Worm (Caenorhabditis elegans) whole organism, early embryonic: ENCODE data around the gene ncs-7.

Source experiments
- B0310.2 ChIP-seq: sonication (generic microtip); optimal IDR thresholded peaks from 2 replicates; lab custom pipeline; 2016; ENCODE audit warnings: mild to moderate bottlenecking, missing genetic modification characterization, missing compliant biosample characterization
- F13C5.2 ChIP-seq: sonication (generic microtip); optimal IDR thresholded peaks from 2 replicates; lab custom pipeline; 2017; ENCODE audit warnings: mild to moderate bottlenecking, missing genetic modification characterization, inconsistent platforms, missing compliant biosample characterization
- aly-1 ChIP-seq: sonication (generic microtip); optimal IDR thresholded peaks from 2 replicates; lab custom pipeline; 2016; ENCODE audit warnings: missing genetic modification characterization, missing compliant biosample characterization
- ama-1 ChIP-seq: fragments of 150-350 bp; optimal IDR thresholded peaks from 2 replicates; lab custom pipeline; 2014
- ceh-13 ChIP-seq: fragments of 200-800 bp; sonication (Bioruptor generic); optimal IDR thresholded peaks from 2 replicates; lab custom pipeline; 2018; ENCODE audit warnings: mild to moderate bottlenecking, missing genetic modification characterization, missing compliant biosample characterization
- ceh-36 ChIP-seq: sonication (generic microtip); optimal IDR thresholded peaks from 2 replicates; lab custom pipeline; 2016; ENCODE audit warnings: missing genetic modification characterization, inconsistent platforms, missing compliant biosample characterization
- ets-7 ChIP-seq: sonication (generic microtip); optimal IDR thresholded peaks from 2 replicates; lab custom pipeline; 2016; ENCODE audit warnings: missing genotype, missing genetic modification characterization, missing compliant biosample characterization
- flt-1 ChIP-seq: fragments of 200-800 bp; sonication (Bioruptor generic); IDR thresholded peaks from 2 replicates; pipeline ENCODE4 v1.3.6; 2022; ENCODE audit warnings: missing genetic modification characterization, missing compliant biosample characterization
- hmbx-1 ChIP-seq: sonication (generic microtip); optimal IDR thresholded peaks from 2 replicates; lab custom pipeline; 2016; ENCODE audit warnings: mild to moderate bottlenecking, missing genetic modification characterization, missing compliant biosample characterization
- hmg-4 ChIP-seq: fragments of 200-800 bp; sonication (Bioruptor generic); optimal IDR thresholded peaks from 2 replicates; lab custom pipeline; 2018; ENCODE audit warnings: mild to moderate bottlenecking, missing genetic modification characterization, missing compliant biosample characterization
- hnd-1 ChIP-seq: sonication (generic microtip); optimal IDR thresholded peaks from 2 replicates; lab custom pipeline; 2016; ENCODE audit warnings: missing genetic modification characterization, missing compliant biosample characterization
- pes-1 ChIP-seq: fragments of 200-800 bp; sonication (Bioruptor generic); IDR thresholded peaks from 2 replicates; pipeline ENCODE4 v1.3.6; 2022; ENCODE audit warnings: missing genetic modification reagents, missing genetic modification characterization, missing compliant biosample characterization
- scrt-1 ChIP-seq: fragments of 200-800 bp; sonication (Bioruptor generic); IDR thresholded peaks from 2 replicates; pipeline ENCODE4 v1.3.6; 2022; ENCODE audit warnings: missing genetic modification characterization, missing compliant biosample characterization
- sea-1 ChIP-seq: fragments of 200-800 bp; sonication (Bioruptor generic); conservative IDR thresholded peaks from 2 replicates; pipeline ENCODE4 v1.3.6; 2022; ENCODE audit warnings: missing genetic modification characterization, missing compliant biosample characterization
- tbx-11 ChIP-seq: fragments of 200-800 bp; sonication (Bioruptor generic); IDR thresholded peaks from 2 replicates; pipeline ENCODE4 v1.3.6; 2022; ENCODE audit warnings: missing genetic modification characterization, missing compliant biosample characterization
- tbx-37 ChIP-seq: fragments of 200-800 bp; sonication (Bioruptor generic); conservative IDR thresholded peaks from 2 replicates; pipeline ENCODE4 v1.3.6; 2022; ENCODE audit warnings: missing genetic modification reagents, missing genetic modification characterization, missing compliant biosample characterization
- tra-4 ChIP-seq: sonication (generic microtip); optimal IDR thresholded peaks from 2 replicates; lab custom pipeline; 2017; ENCODE audit warnings: missing genetic modification characterization, missing compliant biosample characterization

Gene ncs-7

ce11 chrX:17609948-17610347 lies 4.4 kb upstream of the ncs-7 start, which contains the start of gene C16H3.3:
C16H3.3 (minus strand) TSS chrX:17610048.
- TF ChIP-seq flt-1 (GFP tag; lab: Robert Waterston, UW): no peak
- TF ChIP-seq ceh-36: no peak
- no peak for TF ChIP-seq F13C5.2
- no peak for TF ChIP-seq scrt-1 (GFP tag; lab: Robert Waterston, UW)
- TF ChIP-seq tbx-37 (GFP tag; lab: Robert Waterston, UW): no peak
- no peak for TF ChIP-seq hnd-1 (tag; lab: Kevin White, UChicago)
- no peak for TF ChIP-seq aly-1 (tag; lab: Kevin White, UChicago)
- no peak for TF ChIP-seq tbx-11 (GFP tag; lab: Robert Waterston, UW)
- no peak for TF ChIP-seq ets-7 (tag; lab: Kevin White, UChicago)
- no peak for TF ChIP-seq hmg-4 (GFP tag; lab: Kevin White, UChicago)
- TF ChIP-seq sea-1 (GFP tag; lab: Robert Waterston, UW): no peak
- TF ChIP-seq tra-4 (tag; lab: Kevin White, UChicago): no peak
- TF ChIP-seq B0310.2 (tag; lab: Kevin White, UChicago): no peak
- TF ChIP-seq hmbx-1 (tag; lab: Kevin White, UChicago): no peak
- TF ChIP-seq ceh-13: no peak
- TF ChIP-seq pes-1 (GFP tag; lab: Robert Waterston, UW): no peak
- TF ChIP-seq ama-1 (lab: Kevin White, UChicago): no peak

- 0 out of 2 replicates have a peak, but pooled peaks have one; percentile 64 for TF ChIP-seq sea-1 (GFP tag; lab: Robert Waterston, UW)
- peak; percentile 17 for TF ChIP-seq hmg-4 (GFP tag; lab: Kevin White, UChicago)
- TF ChIP-seq hnd-1 (tag; lab: Kevin White, UChicago): no peak
- TF ChIP-seq hmbx-1 (tag; lab: Kevin White, UChicago): no peak
- TF ChIP-seq tra-4 (tag; lab: Kevin White, UChicago): no peak
- TF ChIP-seq tbx-37 (GFP tag; lab: Robert Waterston, UW): peak; percentile 32; the same call in 1 of the 2 replicates
Measured at ce11 chrX:17610406-17610981, 3.9 kb upstream of the ncs-7 start.

DNA sequence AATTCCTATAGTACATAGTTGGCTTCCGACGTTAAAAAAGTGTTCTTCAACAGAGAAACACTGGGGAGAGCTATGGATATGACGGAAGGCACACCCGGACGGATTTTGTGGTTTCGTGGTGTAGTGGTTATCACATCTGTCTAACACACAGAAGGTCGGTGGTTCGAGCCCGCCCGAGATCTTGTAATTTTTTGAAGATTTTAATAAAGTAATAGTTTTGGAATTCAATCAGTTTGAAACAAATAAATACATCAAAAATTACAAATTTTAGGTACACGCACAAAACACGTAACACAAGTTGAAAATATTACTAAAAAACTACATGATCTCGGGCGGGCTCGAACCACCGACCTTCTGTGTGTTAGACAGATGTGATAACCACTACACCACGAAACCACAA lies 3.2 kb upstream of the ncs-7 start:
- TF ChIP-seq hmg-4 (GFP tag; lab: Kevin White, UChicago): no peak
- peak; percentile 75; the same call in 1 of the 2 replicates for TF ChIP-seq scrt-1 (GFP tag; lab: Robert Waterston, UW)
- peak; percentile 29 for TF ChIP-seq ceh-13
- TF ChIP-seq sea-1 (GFP tag; lab: Robert Waterston, UW): peak; percentile 79; the same call in 1 of the 2 replicates
- TF ChIP-seq hnd-1 (tag; lab: Kevin White, UChicago): no peak
- TF ChIP-seq F13C5.2: no peak
- TF ChIP-seq flt-1 (GFP tag; lab: Robert Waterston, UW): peak; percentile 55
- no peak for TF ChIP-seq aly-1 (tag; lab: Kevin White, UChicago)
- TF ChIP-seq tbx-11 (GFP tag; lab: Robert Waterston, UW): peak; percentile 67; the same call in 1 of the 2 replicates
- TF ChIP-seq ceh-36: peak; percentile 64
- 0 out of 2 replicates have a peak, but pooled peaks have one; percentile 34 for TF ChIP-seq tbx-37 (GFP tag; lab: Robert Waterston, UW)
- TF ChIP-seq ets-7 (tag; lab: Kevin White, UChicago): no peak
- TF ChIP-seq B0310.2 (tag; lab: Kevin White, UChicago): no peak
- TF ChIP-seq pes-1 (GFP tag; lab: Robert Waterston, UW): peak; percentile 81
- TF ChIP-seq tra-4 (tag; lab: Kevin White, UChicago): no peak
- no peak for TF ChIP-seq ama-1 (lab: Kevin White, UChicago)
- no peak for TF ChIP-seq hmbx-1 (tag; lab: Kevin White, UChicago)

ce11 chrX:17613024-17613423 lies 1.3 kb upstream of the ncs-7 start:
- TF ChIP-seq F13C5.2 (no peak), hnd-1 (tag; lab: Kevin White, UChicago) (no peak)

DNA sequence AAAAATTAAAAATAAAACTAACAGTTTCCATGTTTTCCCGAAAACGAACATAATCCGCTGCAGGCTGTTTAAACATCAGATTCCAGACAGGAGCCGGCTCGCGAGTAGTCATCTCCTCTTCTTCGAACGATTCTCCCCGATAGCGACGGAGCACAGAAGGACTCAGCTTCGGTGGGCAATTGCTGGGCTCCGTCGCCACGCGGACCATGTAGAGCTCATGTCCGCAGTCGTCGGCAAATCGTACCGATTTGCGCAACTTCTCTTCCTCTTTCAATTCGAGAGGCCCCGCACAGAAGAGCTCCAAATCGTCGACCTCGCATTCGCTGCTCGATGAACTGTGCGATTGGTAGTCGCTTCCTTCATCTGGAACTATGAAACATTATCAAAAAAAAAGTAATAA lies 10.9 kb downstream of the ncs-7 start:
- TF ChIP-seq flt-1 (GFP tag; lab: Robert Waterston, UW): no peak
- TF ChIP-seq aly-1 (tag; lab: Kevin White, UChicago): no peak
- no peak for TF ChIP-seq hnd-1 (tag; lab: Kevin White, UChicago)
- TF ChIP-seq sea-1 (GFP tag; lab: Robert Waterston, UW): no peak
- TF ChIP-seq ets-7 (tag; lab: Kevin White, UChicago): no peak
- TF ChIP-seq pes-1 (GFP tag; lab: Robert Waterston, UW): no peak
- TF ChIP-seq tra-4 (tag; lab: Kevin White, UChicago): no peak
- TF ChIP-seq B0310.2 (tag; lab: Kevin White, UChicago): no peak
- no peak for TF ChIP-seq ama-1 (lab: Kevin White, UChicago)
- TF ChIP-seq tbx-37 (GFP tag; lab: Robert Waterston, UW): no peak
- TF ChIP-seq hmg-4 (GFP tag; lab: Kevin White, UChicago): no peak
- TF ChIP-seq hmbx-1 (tag; lab: Kevin White, UChicago): no peak
- TF ChIP-seq ceh-36: no peak
- TF ChIP-seq tbx-11 (GFP tag; lab: Robert Waterston, UW): no peak

ce11 chrX:17625729-17626128 lies 11.4 kb downstream of the ncs-7 start:
- no peak for TF ChIP-seq tbx-37 (GFP tag; lab: Robert Waterston, UW)
- TF ChIP-seq ceh-36: no peak
- no peak for TF ChIP-seq B0310.2 (tag; lab: Kevin White, UChicago)
- TF ChIP-seq aly-1 (tag; lab: Kevin White, UChicago): no peak
- no peak for TF ChIP-seq hnd-1 (tag; lab: Kevin White, UChicago)
- TF ChIP-seq ets-7 (tag; lab: Kevin White, UChicago): no peak
- TF ChIP-seq hmbx-1 (tag; lab: Kevin White, UChicago): no peak

DNA sequence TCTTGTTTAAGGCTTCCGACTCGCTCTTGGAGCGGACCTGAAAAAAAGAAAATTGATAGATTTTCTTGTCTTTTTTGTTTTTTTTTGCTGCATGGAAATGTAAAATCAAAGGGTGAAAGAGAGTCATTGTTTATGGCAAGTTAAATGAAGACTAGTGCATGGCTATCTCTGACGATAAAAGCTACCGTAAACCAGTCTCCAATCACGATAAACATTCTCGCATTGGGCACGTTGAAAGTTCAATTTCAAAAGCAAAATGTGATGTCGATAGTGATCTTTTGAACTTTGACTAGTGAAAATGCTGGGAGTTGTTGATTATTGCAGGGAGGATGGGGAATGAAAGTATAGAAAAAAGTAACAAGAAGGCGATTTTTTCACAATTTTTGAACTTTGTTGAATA lies 12.3 kb downstream of the ncs-7 start:
- no peak for TF ChIP-seq hmbx-1 (tag; lab: Kevin White, UChicago)
- no peak for TF ChIP-seq scrt-1 (GFP tag; lab: Robert Waterston, UW)
- TF ChIP-seq pes-1 (GFP tag; lab: Robert Waterston, UW): no peak
